Worm (Caenorhabditis elegans) whole organism, L1 larva: ENCODE data around the gene rgs-10.
"Not testable (repeated sequence)": the region's sequence is repeated elsewhere in the genome, so short reads cannot be mapped to it uniquely, and the experiment has no call there.

Source experiments
- F16B12.6 ChIP-seq: fragments of 150-350 bp; optimal IDR thresholded peaks from 2 replicates; lab custom pipeline; 2014; ENCODE audit warnings: missing biosample characterization, missing genetic modification characterization
- Y116A8C.19 ChIP-seq: sonication (generic microtip); optimal IDR thresholded peaks from 2 replicates; lab custom pipeline; 2016; ENCODE audit warnings: missing compliant biosample characterization, missing genetic modification characterization, borderline replicate concordance
- aha-1 ChIP-seq: fragments of 150-350 bp; optimal IDR thresholded peaks from 2 replicates; lab custom pipeline; 2014; ENCODE audit warnings: missing biosample characterization, missing genetic modification characterization
- alr-1 ChIP-seq: fragments of 200-800 bp; sonication (Bioruptor generic); optimal IDR thresholded peaks from 2 replicates; lab custom pipeline; 2018; ENCODE audit warnings: borderline replicate concordance, mild to moderate bottlenecking, missing genetic modification characterization, missing compliant biosample characterization
- ceh-82 ChIP-seq, 3 experiments: fragments of 150-350 bp in 1 of 3; sonication (generic microtip) in 2 of 3; optimal IDR thresholded peaks; 2 replicates each; lab custom pipeline; 2014 to 2017; ENCODE audit warnings: missing biosample characterization in 3 of 3, missing genetic modification characterization in 3 of 3
- ces-1 ChIP-seq: fragments of 150-350 bp; optimal IDR thresholded peaks from 2 replicates; lab custom pipeline; 2014; ENCODE audit warnings: missing biosample characterization, missing genetic modification reagents, missing genetic modification characterization
- efl-1 ChIP-seq, 4 experiments: fragments of 150-350 bp; optimal IDR thresholded peaks in 3 of 4; peaks in 1 of 4; 1 replicate in 1 of 4; 2 replicates in 3 of 4; lab custom pipeline; 2014; ENCODE audit warnings: missing biosample characterization in 2 of 4, missing genetic modification characterization in 2 of 4, missing genetic modification reagents in 2 of 4
- efl-3 ChIP-seq: fragments of 200-800 bp; sonication (Bioruptor generic); optimal IDR thresholded peaks from 2 replicates; lab custom pipeline; 2018; ENCODE audit warnings: mild to moderate bottlenecking, missing genetic modification characterization, missing compliant biosample characterization
- egl-27 ChIP-seq, 2 experiments: fragments of 150-350 bp in 1 of 2; sonication (generic microtip); optimal IDR thresholded peaks; 3 replicates each; lab custom pipeline; 2017 to 2018; ENCODE audit warnings: missing biosample characterization in 2 of 2, missing genetic modification characterization in 2 of 2, missing genetic modification reagents in 2 of 2
- elt-2 ChIP-seq: sonication (generic microtip); optimal IDR thresholded peaks from 2 replicates; lab custom pipeline; 2016; ENCODE audit warnings: missing genetic modification characterization, mild to moderate bottlenecking, inconsistent platforms, missing compliant biosample characterization, missing genetic modification reagents
- fos-1 ChIP-seq: fragments of 150-350 bp; optimal IDR thresholded peaks from 2 replicates; lab custom pipeline; 2014; ENCODE audit warnings: missing biosample characterization, missing genetic modification characterization
- hlh-17 ChIP-seq: fragments of 200-800 bp; sonication (Bioruptor generic); optimal IDR thresholded peaks from 2 replicates; lab custom pipeline; 2018; ENCODE audit warnings: missing genetic modification characterization, mild to moderate bottlenecking, missing compliant biosample characterization, moderate library complexity, borderline replicate concordance
- hlh-4 ChIP-seq: sonication (generic microtip); optimal IDR thresholded peaks from 2 replicates; lab custom pipeline; 2016; ENCODE audit warnings: mild to moderate bottlenecking, missing genetic modification characterization, missing compliant biosample characterization
- lin-39 ChIP-seq: fragments of 150-350 bp; optimal IDR thresholded peaks from 2 replicates; lab custom pipeline; 2014; ENCODE audit warnings: missing biosample characterization, missing genetic modification reagents, missing genetic modification characterization
- lir-3 ChIP-seq: sonication (generic microtip); optimal IDR thresholded peaks from 2 replicates; lab custom pipeline; 2016; ENCODE audit warnings: mild to moderate bottlenecking, missing genetic modification characterization, moderate library complexity, missing compliant biosample characterization; ENCODE audit not compliant: poor library complexity
- lsy-2 ChIP-seq, 2 experiments: fragments of 150-350 bp; optimal IDR thresholded peaks; 2 replicates each; lab custom pipeline; 2014; ENCODE audit warnings: missing biosample characterization in 2 of 2, missing genetic modification characterization in 2 of 2
- mdl-1 ChIP-seq, 2 experiments: fragments of 150-350 bp; optimal IDR thresholded peaks; 2 replicates each; lab custom pipeline; 2014 to 2017; ENCODE audit warnings: missing biosample characterization in 2 of 2, missing genetic modification characterization in 2 of 2, inconsistent platforms in 1 of 2
- nhr-12 ChIP-seq: sonication (generic microtip); optimal IDR thresholded peaks from 2 replicates; lab custom pipeline; 2017; ENCODE audit warnings: missing biosample characterization, missing genetic modification characterization
- nhr-90 ChIP-seq: sonication (generic microtip); optimal IDR thresholded peaks from 2 replicates; lab custom pipeline; 2016; ENCODE audit warnings: mild to moderate bottlenecking, missing genetic modification characterization, missing compliant biosample characterization; ENCODE audit not compliant: poor library complexity
- pax-3 ChIP-seq: fragments of 200-800 bp; sonication (Bioruptor generic); optimal IDR thresholded peaks from 2 replicates; lab custom pipeline; 2018; ENCODE audit warnings: mild to moderate bottlenecking, missing genetic modification characterization, moderate library complexity, missing compliant biosample characterization
- skn-1 ChIP-seq: fragments of 150-350 bp; optimal IDR thresholded peaks from 2 replicates; lab custom pipeline; 2014; ENCODE audit warnings: missing biosample characterization, missing genetic modification characterization
- snu-23 ChIP-seq: sonication (generic microtip); optimal IDR thresholded peaks from 2 replicates; lab custom pipeline; 2016; ENCODE audit warnings: missing genetic modification characterization, missing compliant biosample characterization
- sox-4 ChIP-seq: sonication (generic microtip); optimal IDR thresholded peaks from 2 replicates; lab custom pipeline; 2016; ENCODE audit warnings: missing genetic modification characterization, missing compliant biosample characterization
- tbx-2 ChIP-seq: sonication (generic microtip); optimal IDR thresholded peaks from 2 replicates; lab custom pipeline; 2016; ENCODE audit warnings: missing genetic modification characterization, missing compliant biosample characterization
- unc-130 ChIP-seq: fragments of 150-350 bp; optimal IDR thresholded peaks from 2 replicates; lab custom pipeline; 2017; ENCODE audit warnings: missing biosample characterization, missing genetic modification characterization, inconsistent platforms
- unc-30 ChIP-seq: sonication (generic microtip); optimal IDR thresholded peaks from 2 replicates; lab custom pipeline; 2017; ENCODE audit warnings: missing biosample characterization, missing genetic modification characterization
- vab-15 ChIP-seq: sonication (generic microtip); optimal IDR thresholded peaks from 2 replicates; lab custom pipeline; 2017; ENCODE audit warnings: missing genotype, mild to moderate bottlenecking, missing genetic modification characterization, missing compliant biosample characterization
- xbp-1 ChIP-seq: sonication (generic microtip); optimal IDR thresholded peaks from 2 replicates; lab custom pipeline; 2016; ENCODE audit warnings: missing genetic modification characterization, missing compliant biosample characterization

Gene rgs-10

DNA sequence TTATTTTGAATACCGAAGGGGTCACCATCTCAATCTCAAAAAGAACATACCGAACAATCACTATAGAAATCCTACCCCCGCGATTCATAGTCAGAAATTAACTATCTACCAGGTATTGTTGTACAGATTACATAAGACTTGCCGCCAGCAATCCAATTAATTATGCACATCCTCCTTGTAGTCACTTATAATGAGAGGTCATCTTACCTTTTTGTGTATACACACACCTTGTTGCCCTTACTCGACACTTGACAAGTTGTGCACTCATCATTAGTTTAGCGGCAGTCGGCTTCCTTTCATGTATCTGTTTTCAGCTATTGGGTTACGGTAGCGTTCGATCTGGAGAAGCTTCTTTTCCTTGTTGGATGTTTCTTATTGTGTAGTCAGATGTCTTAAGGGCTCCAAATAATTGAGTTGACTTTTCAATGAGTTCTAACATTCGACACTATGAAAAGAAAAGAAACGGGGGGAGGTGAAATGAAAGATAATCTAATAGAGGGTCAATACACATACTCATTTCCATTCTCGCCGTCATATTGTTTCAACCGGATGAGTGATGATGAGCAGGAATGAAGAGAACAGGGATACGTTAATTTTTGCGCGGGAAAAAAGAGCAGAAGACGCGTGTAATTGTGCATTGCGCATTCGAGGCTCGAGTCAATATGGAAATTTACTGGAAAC, 3.0 kb upstream of the rgs-10 start:
- no peak for TF ChIP-seq sox-4 (tag; lab: Kevin White, UChicago)
- TF ChIP-seq hlh-17 (GFP tag; lab: Kevin White, UChicago), result no peak
- TF ChIP-seq skn-1 (tag; lab: Kevin White, UChicago), result no peak
- TF ChIP-seq lsy-2 (tag; optimal IDR thresholded peaks at IDR 0.05; lab: Kevin White, UChicago), result no peak
- TF ChIP-seq efl-3 (GFP tag; lab: Kevin White, UChicago), result no peak
- no peak for TF ChIP-seq snu-23

- TF ChIP-seq lin-39 (tag; lab: Kevin White, UChicago) (no peak), aha-1 (no peak), vab-15 (tag; lab: Kevin White, UChicago) (no peak), Y116A8C.19 (tag; lab: Kevin White, UChicago) (no peak)
Observed at ce11 chrX:14960841-14961240, 1.7 kb upstream of the rgs-10 start.

ce11 chrX:14961471-14961870, 1.1 kb upstream of the rgs-10 start, which contains the start of gene idpp-3:
Gene idpp-3, minus strand, starts transcription at chrX:14961571.
- TF ChIP-seq efl-1 (optimal IDR thresholded peaks at IDR 0.05; lab: Kevin White, UChicago) (no peak), efl-1 (GFP tag; optimal IDR thresholded peaks at IDR 0.05 in 1 of 2; lab: Kevin White, UChicago) (peak in 1 of 2 experiments; percentile 84), fos-1 (tag; lab: Kevin White, UChicago) (no peak), nhr-12 (tag; lab: Kevin White, UChicago) (no peak), lin-39 (tag; lab: Kevin White, UChicago) (no peak)

ce11 chrX:14964253-14964652, 1.7 kb downstream of the rgs-10 start, which contains the start of gene rgs-11:
Gene rgs-11, plus strand, starts transcription at chrX:14964553.
- TF ChIP-seq F16B12.6 (tag; lab: Kevin White, UChicago) (no peak), unc-30 (tag; lab: Kevin White, UChicago) (no peak), unc-130 (no peak), tbx-2 (tag; lab: Kevin White, UChicago) (no peak), xbp-1 (no peak), efl-1 (optimal IDR thresholded peaks at IDR 0.05; lab: Kevin White, UChicago) (no peak), efl-1 (GFP tag; optimal IDR thresholded peaks at IDR 0.05 in 1 of 2; lab: Kevin White, UChicago) (no peak), egl-27 (tag; optimal IDR thresholded peaks at IDR 0.05; lab: Kevin White, UChicago) (no peak), pax-3 (tag; lab: Kevin White, UChicago) (no peak), alr-1 (tag; lab: Kevin White, UChicago) (no peak), ces-1 (GFP tag; lab: Kevin White, UChicago) (no peak), lir-3 (tag; lab: Kevin White, UChicago) (no peak), ceh-82 (tag; optimal IDR thresholded peaks at IDR 0.05; lab: Kevin White, UChicago) (no peak), fos-1 (tag; lab: Kevin White, UChicago) (no peak)

- TF ChIP-seq hlh-4 (no peak), ces-1 (GFP tag; lab: Kevin White, UChicago) (no peak), nhr-90 (tag; lab: Kevin White, UChicago) (no peak)
Observed at ce11 chrX:14965761-14966160, 3.2 kb downstream of the rgs-10 start, which contains the start of gene F45B8.5. Gene F45B8.5, plus strand, starts transcription at chrX:14966061.

DNA sequence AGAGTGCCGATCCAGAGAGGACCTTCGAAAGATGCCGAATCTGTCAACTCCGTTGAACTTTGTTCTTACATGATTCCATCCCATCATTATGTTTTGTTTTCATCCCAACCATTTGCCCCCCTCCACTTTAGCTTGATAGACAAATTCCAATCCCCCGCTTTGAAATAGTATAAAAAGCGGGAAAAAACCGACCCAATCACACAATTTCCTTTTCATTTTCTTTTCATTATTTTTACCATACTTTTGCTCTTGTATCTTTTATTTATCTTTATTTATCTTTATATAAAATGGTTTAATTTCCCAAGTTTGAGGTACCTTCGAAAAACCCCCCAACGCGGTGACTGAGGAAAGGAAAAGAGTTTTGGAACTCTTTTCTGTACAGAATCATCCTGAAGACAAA, 4.0 kb downstream of the rgs-10 start, which contains the start of gene F20D1.22:
TSS of gene F20D1.22 (plus strand) at position 301 of the 400 bp plus-strand sequence.
- not testable (repeated sequence) for TF ChIP-seq mdl-1 (tag; optimal IDR thresholded peaks at IDR 0.05; lab: Kevin White, UChicago); Y116A8C.19 (tag; lab: Kevin White, UChicago); elt-2 (tag; lab: Kevin White, UChicago)
